Worm (Caenorhabditis elegans) whole organism, L4 larva: ENCODE measurements around the gene F20B6.5.

ENCODE experiments used
- D1046.2 ChIP-seq: fragments of 200-800 bp; sonication (Bioruptor generic); IDR thresholded peaks from 2 replicates; pipeline ENCODE4 v1.3.6; 2022; ENCODE audit warnings: missing genetic modification characterization, missing compliant biosample characterization
- F37D6.2 ChIP-seq: sonication (generic microtip); optimal IDR thresholded peaks from 2 replicates; lab custom pipeline; 2016; ENCODE audit warnings: mild to moderate bottlenecking, missing genetic modification characterization, missing compliant biosample characterization
- F44E2.7 ChIP-seq: fragments of 200-800 bp; sonication (Bioruptor generic); IDR thresholded peaks from 2 replicates; pipeline ENCODE4 v2.1.2; 2022; ENCODE audit warnings: missing genetic modification characterization, missing compliant biosample characterization
- F49E8.2 ChIP-seq: sonication (generic microtip); optimal IDR thresholded peaks from 2 replicates; lab custom pipeline; 2016; ENCODE audit warnings: missing compliant biosample characterization, mild to moderate bottlenecking, missing genetic modification characterization, borderline replicate concordance
- T20F7.1 ChIP-seq: fragments of 200-800 bp; sonication (Bioruptor generic); optimal IDR thresholded peaks from 2 replicates; lab custom pipeline; 2018; ENCODE audit warnings: mild to moderate bottlenecking, missing genetic modification characterization, missing compliant biosample characterization
- Y48G9A.11 ChIP-seq: fragments of 200-800 bp; sonication (Bioruptor generic); IDR thresholded peaks from 2 replicates; pipeline ENCODE4 v1.3.6; 2022; ENCODE audit warnings: missing genetic modification reagents, missing genetic modification characterization, missing compliant biosample characterization
- aha-1 ChIP-seq: fragments of 150-350 bp; peaks from one replicate; lab custom pipeline; 2014; ENCODE audit warnings: missing biosample characterization, missing genetic modification characterization
- attf-4 ChIP-seq: sonication (generic microtip); optimal IDR thresholded peaks from 3 replicates; lab custom pipeline; 2017; ENCODE audit warnings: missing biosample characterization, missing genetic modification characterization
- ceh-20 ChIP-seq: fragments of 200-800 bp; sonication (Bioruptor generic); IDR thresholded peaks from 2 replicates; pipeline ENCODE4 v1.3.6; 2022; ENCODE audit warnings: missing genetic modification reagents, missing genetic modification characterization, missing compliant biosample characterization
- ceh-32 ChIP-seq: sonication (generic microtip); optimal IDR thresholded peaks from 2 replicates; lab custom pipeline; 2016; ENCODE audit warnings: mild to moderate bottlenecking, missing genetic modification characterization, missing compliant biosample characterization; ENCODE audit not compliant: poor library complexity
- ceh-82 ChIP-seq: sonication (generic microtip); optimal IDR thresholded peaks from 2 replicates; lab custom pipeline; 2017; ENCODE audit warnings: missing biosample characterization, missing genetic modification characterization
- ces-1 ChIP-seq: fragments of 150-350 bp; sonication (generic microtip); optimal IDR thresholded peaks from 4 replicates; lab custom pipeline; 2014; ENCODE audit warnings: missing biosample characterization, missing genetic modification reagents, missing genetic modification characterization
- cey-2 ChIP-seq: sonication (generic microtip); optimal IDR thresholded peaks from 3 replicates; lab custom pipeline; 2017; ENCODE audit warnings: missing genetic modification characterization, mild to moderate bottlenecking, missing compliant biosample characterization, antibody characterized with exemption, borderline replicate concordance; ENCODE audit not compliant: insufficient read depth
- ctbp-1 ChIP-seq: fragments of 200-800 bp; sonication (Bioruptor generic); IDR thresholded peaks from 2 replicates; pipeline ENCODE4 v1.3.6; 2022; ENCODE audit warnings: missing genetic modification reagents, missing genetic modification characterization, missing compliant biosample characterization
- daf-12 ChIP-seq: fragments of 150-350 bp; optimal IDR thresholded peaks from 2 replicates; lab custom pipeline; 2014; ENCODE audit warnings: missing biosample characterization, missing genetic modification reagents, missing genetic modification characterization
- daf-19 ChIP-seq: fragments of 200-800 bp; sonication (Bioruptor generic); conservative IDR thresholded peaks from 2 replicates; pipeline ENCODE4 v1.3.6; 2022; ENCODE audit warnings: missing genetic modification characterization, missing compliant biosample characterization
- dmd-6 ChIP-seq: fragments of 200-800 bp; sonication (Bioruptor generic); IDR thresholded peaks from 2 replicates; pipeline ENCODE4 v1.3.6; 2022; ENCODE audit warnings: missing genetic modification reagents, missing genetic modification characterization, missing compliant biosample characterization
- dmd-9 ChIP-seq: fragments of 200-800 bp; sonication (Bioruptor generic); IDR thresholded peaks from 2 replicates; pipeline ENCODE4 v1.3.6; 2022; ENCODE audit warnings: missing genetic modification reagents, missing genetic modification characterization, missing compliant biosample characterization
- egl-27 ChIP-seq: sonication (generic microtip); optimal IDR thresholded peaks from 3 replicates; lab custom pipeline; 2017; ENCODE audit warnings: missing biosample characterization, missing genetic modification reagents, missing genetic modification characterization
- egl-43 ChIP-seq: fragments of 200-800 bp; sonication (Bioruptor generic); IDR thresholded peaks from 2 replicates; pipeline ENCODE4 v1.3.6; 2022; ENCODE audit warnings: missing genetic modification reagents, missing genetic modification characterization, missing compliant biosample characterization
- fos-1 ChIP-seq: fragments of 150-350 bp; optimal IDR thresholded peaks from 2 replicates; lab custom pipeline; 2014; ENCODE audit warnings: missing biosample characterization, missing genetic modification characterization
- gei-8 ChIP-seq: fragments of 200-800 bp; sonication (Bioruptor generic); optimal IDR thresholded peaks from 2 replicates; lab custom pipeline; 2018; ENCODE audit warnings: mild to moderate bottlenecking, missing genetic modification characterization, missing compliant biosample characterization
- hlh-30 ChIP-seq: sonication (generic microtip); optimal IDR thresholded peaks from 2 replicates; lab custom pipeline; 2017; ENCODE audit warnings: antibody characterized with exemption, mild to moderate bottlenecking, missing genetic modification characterization, missing compliant biosample characterization; ENCODE audit not compliant: insufficient read depth
- jun-1 ChIP-seq: fragments of 150-350 bp; optimal IDR thresholded peaks from 2 replicates; lab custom pipeline; 2014; ENCODE audit warnings: missing biosample characterization, missing genetic modification reagents, missing genetic modification characterization
- lin-15B ChIP-seq: fragments of 150-350 bp; sonication (generic microtip); optimal IDR thresholded peaks from 3 replicates; lab custom pipeline; 2014; ENCODE audit warnings: missing biosample characterization, missing genetic modification characterization
- lin-29 ChIP-seq: fragments of 200-800 bp; sonication (Bioruptor generic); IDR thresholded peaks from 2 replicates; pipeline ENCODE4 v1.3.6; 2022; ENCODE audit warnings: missing genetic modification reagents, missing genetic modification characterization, missing compliant biosample characterization
- lin-39 ChIP-seq: fragments of 150-350 bp; optimal IDR thresholded peaks from 2 replicates; lab custom pipeline; 2014; ENCODE audit warnings: missing biosample characterization, missing genetic modification reagents, missing genetic modification characterization
- madf-9 ChIP-seq: fragments of 200-800 bp; sonication (Bioruptor generic); conservative IDR thresholded peaks from 2 replicates; pipeline ENCODE4 v1.3.6; 2022; ENCODE audit warnings: missing genetic modification reagents, missing genetic modification characterization, missing compliant biosample characterization
- mdl-1 ChIP-seq, 2 experiments: fragments of 150-350 bp in 1 of 2; sonication (generic microtip) in 1 of 2; optimal IDR thresholded peaks; 2 replicates each; lab custom pipeline; 2014 to 2017; ENCODE audit warnings: missing biosample characterization in 2 of 2, missing genetic modification characterization in 2 of 2
- mdt-29 ChIP-seq: fragments of 200-800 bp; sonication (Bioruptor generic); IDR thresholded peaks from 2 replicates; pipeline ENCODE4 v1.3.6; 2022; ENCODE audit warnings: missing genetic modification reagents, missing genetic modification characterization, missing compliant biosample characterization
- mep-1 ChIP-seq: fragments of 150-350 bp; sonication (generic microtip); optimal IDR thresholded peaks from 3 replicates; lab custom pipeline; 2014; ENCODE audit warnings: missing biosample characterization, missing genetic modification characterization
- mxl-3 ChIP-seq: fragments of 200-800 bp; sonication (Bioruptor generic); optimal IDR thresholded peaks from 2 replicates; lab custom pipeline; 2018; ENCODE audit warnings: mild to moderate bottlenecking, missing genetic modification characterization, missing compliant biosample characterization
- nhr-10 ChIP-seq: fragments of 150-350 bp; optimal IDR thresholded peaks from 2 replicates; lab custom pipeline; 2014; ENCODE audit warnings: missing biosample characterization, missing genetic modification characterization
- nhr-11 ChIP-seq: fragments of 150-350 bp; optimal IDR thresholded peaks from 2 replicates; lab custom pipeline; 2014; ENCODE audit warnings: missing biosample characterization, missing genetic modification characterization
- nhr-28 ChIP-seq: fragments of 150-350 bp; optimal IDR thresholded peaks from 2 replicates; lab custom pipeline; 2014; ENCODE audit warnings: missing biosample characterization, missing genetic modification characterization
- nhr-77 ChIP-seq: fragments of 150-350 bp; optimal IDR thresholded peaks from 2 replicates; lab custom pipeline; 2014; ENCODE audit warnings: missing biosample characterization, missing genetic modification characterization
- php-3 ChIP-seq: fragments of 200-800 bp; sonication (Bioruptor generic); IDR thresholded peaks from 2 replicates; pipeline ENCODE4 v1.3.6; 2022; ENCODE audit warnings: missing genetic modification reagents, missing genetic modification characterization, missing compliant biosample characterization
- rbr-2 ChIP-seq: sonication (generic microtip); optimal IDR thresholded peaks from 2 replicates; lab custom pipeline; 2016; ENCODE audit warnings: missing genotype, missing genetic modification characterization, missing compliant biosample characterization
- skn-1 ChIP-seq: fragments of 150-350 bp; optimal IDR thresholded peaks from 2 replicates; lab custom pipeline; 2014; ENCODE audit warnings: missing biosample characterization, missing genetic modification characterization
- tag-97 ChIP-seq: fragments of 200-800 bp; sonication (Bioruptor generic); IDR thresholded peaks from 2 replicates; pipeline ENCODE4 v1.3.6; 2022; ENCODE audit warnings: missing genetic modification characterization, missing compliant biosample characterization
- unc-62 ChIP-seq, 3 experiments: fragments of 150-350 bp in 1 of 3; sonication (generic microtip); optimal IDR thresholded peaks in 2 of 3; peaks in 1 of 3; 1 replicate in 1 of 3; 2 replicates in 2 of 3; lab custom pipeline; 2014 to 2017; ENCODE audit warnings: missing biosample characterization in 3 of 3, missing genetic modification characterization in 3 of 3, missing genetic modification reagents in 3 of 3, missing genotype in 1 of 3
- zfp-2 ChIP-seq: sonication (generic microtip); optimal IDR thresholded peaks from 2 replicates; lab custom pipeline; 2016; ENCODE audit warnings: mild to moderate bottlenecking, missing genetic modification characterization, missing compliant biosample characterization
- zfp-3 ChIP-seq: fragments of 200-800 bp; sonication (Bioruptor generic); conservative IDR thresholded peaks from 2 replicates; pipeline ENCODE4 v1.3.6; 2022; ENCODE audit warnings: missing genetic modification reagents, missing genetic modification characterization, missing compliant biosample characterization
- ztf-11 ChIP-seq: fragments of 150-350 bp; optimal IDR thresholded peaks from 2 replicates; lab custom pipeline; 2014; ENCODE audit warnings: missing biosample characterization, missing genetic modification characterization
- ztf-7 ChIP-seq: fragments of 150-350 bp; optimal IDR thresholded peaks from 2 replicates; lab custom pipeline; 2014; ENCODE audit warnings: missing biosample characterization, missing genetic modification characterization

Gene F20B6.5

DNA sequence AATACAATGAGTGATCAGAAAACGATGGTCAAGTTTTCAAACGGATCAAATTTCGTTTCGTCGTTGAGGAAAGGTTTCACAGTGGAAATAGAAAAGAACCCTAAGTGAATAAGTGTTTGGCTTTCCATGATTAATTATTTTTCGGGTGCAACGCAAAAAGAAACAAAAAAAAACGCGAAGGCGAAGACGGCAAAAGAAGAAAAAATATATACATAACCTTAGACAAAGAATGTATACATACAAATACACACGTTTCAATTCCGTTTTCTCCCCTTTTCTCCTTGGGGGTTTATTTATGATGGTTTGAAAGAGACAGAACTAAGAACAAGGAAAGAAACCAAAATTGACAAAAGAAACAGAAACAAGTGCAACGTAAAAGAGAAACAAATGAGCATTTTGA lies 37.8 kb downstream of the F20B6.5 start:
- TF ChIP-seq hlh-30 (no peak), ceh-82 (no peak), gei-8 (GFP tag; lab: Kevin White, UChicago) (no peak), lin-29 (GFP tag; lab: Robert Waterston, UW) (no peak), unc-62 (GFP tag; optimal IDR thresholded peaks at IDR 0.05 in 1 of 2; lab: Kevin White, UChicago) (peak in 1 of 2 experiments; percentile 79), unc-62 (tag; optimal IDR thresholded peaks at IDR 0.05; lab: Kevin White, UChicago) (no peak), jun-1 (tag; lab: Kevin White, UChicago) (no peak), attf-4 (no peak), egl-27 (tag; lab: Kevin White, UChicago) (no peak), tag-97 (no peak), ctbp-1 (GFP tag; lab: Robert Waterston, UW) (no peak), aha-1 (peak; percentile 90), mep-1 (no peak)

DNA sequence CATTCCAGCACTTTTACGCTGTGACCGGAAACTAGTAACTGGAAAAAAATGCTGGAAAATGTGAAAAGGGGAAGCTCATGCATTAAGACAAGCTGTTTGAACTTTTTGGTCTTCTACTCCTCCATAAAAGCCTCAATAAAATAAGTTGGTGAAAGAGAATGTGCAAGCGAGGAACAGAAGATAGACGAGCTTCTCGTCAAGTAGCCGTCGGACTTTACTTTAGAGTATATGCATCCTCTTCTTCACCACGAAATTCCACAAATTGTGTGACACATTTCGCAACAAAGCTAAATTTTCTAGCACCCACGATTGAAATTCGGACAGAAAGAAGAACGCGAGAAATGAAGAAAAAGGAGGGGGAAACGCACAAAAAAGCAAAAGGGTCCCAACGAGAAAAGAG lies 39.8 kb downstream of the F20B6.5 start:
- TF ChIP-seq nhr-10 (tag; lab: Kevin White, UChicago) = no peak
- TF ChIP-seq unc-62 (GFP tag; optimal IDR thresholded peaks at IDR 0.05 in 1 of 2; lab: Kevin White, UChicago) = peak in 1 of 2 experiments; percentile 99
- TF ChIP-seq unc-62 (tag; optimal IDR thresholded peaks at IDR 0.05; lab: Kevin White, UChicago) = no peak

DNA sequence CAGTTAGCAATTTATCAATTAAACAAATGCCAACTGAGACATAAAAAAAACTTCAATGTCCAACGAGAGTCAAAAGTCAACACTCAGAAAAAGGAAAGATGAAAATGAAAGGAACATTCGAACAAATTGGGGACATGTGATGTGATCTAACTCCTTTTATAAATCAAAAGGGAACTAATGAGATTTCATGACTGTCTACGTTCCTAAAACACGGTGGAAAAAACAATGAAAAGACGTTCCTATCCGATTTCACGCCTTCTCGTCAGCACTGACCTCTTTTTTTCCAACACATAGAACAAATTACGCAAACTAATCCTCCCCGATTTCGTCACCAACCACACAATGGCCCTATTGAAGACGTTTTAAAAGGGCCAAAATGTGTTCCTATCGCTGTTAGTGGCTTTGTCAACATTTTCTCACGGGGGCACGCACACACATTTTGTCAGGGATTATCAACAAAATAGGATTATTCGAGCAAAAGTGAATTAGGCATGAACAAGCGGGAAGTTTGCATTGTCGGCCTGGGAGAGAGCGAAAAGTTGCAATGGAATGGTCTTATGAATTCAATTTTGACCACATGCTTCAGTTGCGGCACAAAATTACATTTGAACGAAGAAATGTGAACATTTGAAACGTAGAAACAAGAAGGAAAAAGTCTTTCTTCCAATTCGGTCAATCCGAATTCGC lies 40.4 kb downstream of the F20B6.5 start:
- TF ChIP-seq gei-8 (GFP tag; lab: Kevin White, UChicago) = no peak
- TF ChIP-seq T20F7.1 (GFP tag; lab: Kevin White, UChicago) = no peak
- TF ChIP-seq mdl-1 (tag; optimal IDR thresholded peaks at IDR 0.05; lab: Kevin White, UChicago) = no peak
- no peak for TF ChIP-seq F49E8.2 (tag; lab: Kevin White, UChicago)
- TF ChIP-seq ceh-32 (tag; lab: Kevin White, UChicago) = no peak
- TF ChIP-seq zfp-3 (GFP tag; lab: Robert Waterston, UW) = no peak
- TF ChIP-seq lin-15B (tag; lab: Kevin White, UChicago) = no peak
- TF ChIP-seq daf-19 = no peak
- TF ChIP-seq ztf-7 = no peak
- peak; percentile 28 for TF ChIP-seq aha-1
- TF ChIP-seq mxl-3 (GFP tag; lab: Kevin White, UChicago) = no peak
- no peak for TF ChIP-seq Y48G9A.11 (GFP tag; lab: Robert Waterston, UW)
- no peak for TF ChIP-seq madf-9 (GFP tag; lab: Robert Waterston, UW)
- TF ChIP-seq F37D6.2 (tag; lab: Kevin White, UChicago) = no peak
- no peak for TF ChIP-seq tag-97
- TF ChIP-seq cey-2 (tag; lab: Kevin White, UChicago) = no peak
- TF ChIP-seq daf-12 (tag; lab: Kevin White, UChicago) = no peak
- no peak for TF ChIP-seq nhr-77 (tag; lab: Kevin White, UChicago)
- peak; percentile 56 for TF ChIP-seq ces-1 (GFP tag; lab: Kevin White, UChicago)
- no peak for TF ChIP-seq ceh-20 (GFP tag; lab: Robert Waterston, UW)
- no peak for TF ChIP-seq ceh-82
- no peak for TF ChIP-seq attf-4
- no peak for TF ChIP-seq zfp-2 (tag; lab: Kevin White, UChicago)
- no peak for TF ChIP-seq rbr-2 (tag; lab: Kevin White, UChicago)
- TF ChIP-seq unc-62 (GFP tag; optimal IDR thresholded peaks at IDR 0.05 in 1 of 2; lab: Kevin White, UChicago) = peak in 1 of 2 experiments; percentile 20
- no peak for TF ChIP-seq unc-62 (tag; optimal IDR thresholded peaks at IDR 0.05; lab: Kevin White, UChicago)

DNA sequence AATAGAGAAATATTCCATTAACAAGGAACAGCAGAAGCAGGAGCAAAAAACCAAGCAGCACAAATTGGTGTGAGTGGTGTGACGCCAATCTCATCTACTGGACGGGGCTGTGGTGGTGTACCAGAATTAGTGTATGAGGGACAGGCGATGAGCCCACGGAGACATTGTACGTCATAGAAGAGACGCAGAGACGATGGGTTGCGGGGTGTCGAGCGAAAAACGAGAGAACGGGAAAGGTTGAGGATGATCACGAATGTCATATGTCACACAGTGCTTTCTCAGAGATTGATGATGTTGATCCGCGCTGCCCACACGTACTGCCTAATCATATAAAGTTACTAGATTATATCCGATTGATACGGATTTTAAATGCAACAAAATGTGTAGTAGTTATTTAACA lies 41.8 kb downstream of the F20B6.5 start:
- TF ChIP-seq D1046.2 (GFP tag; lab: Robert Waterston, UW) = no peak
- TF ChIP-seq php-3 = no peak
- no peak for TF ChIP-seq T20F7.1 (GFP tag; lab: Kevin White, UChicago)
- no peak for TF ChIP-seq dmd-9 (GFP tag; lab: Robert Waterston, UW)
- no peak for TF ChIP-seq F44E2.7 (GFP tag; lab: Robert Waterston, UW)
- TF ChIP-seq lin-39 = no peak
- TF ChIP-seq ztf-7 = no peak
- TF ChIP-seq nhr-28 (tag; lab: Kevin White, UChicago) = no peak
- 0 out of 2 replicates have a peak, but pooled peaks have one; percentile 9 for TF ChIP-seq dmd-6 (GFP tag; lab: Robert Waterston, UW)
- TF ChIP-seq fos-1 (tag; lab: Kevin White, UChicago) = no peak
- TF ChIP-seq ztf-11 (tag; lab: Kevin White, UChicago) = no peak
- no peak for TF ChIP-seq daf-19
- no peak for TF ChIP-seq egl-27 (tag; lab: Kevin White, UChicago)
- no peak for TF ChIP-seq egl-43 (GFP tag; lab: Robert Waterston, UW)
- TF ChIP-seq mdt-29 (GFP tag; lab: Robert Waterston, UW) = no peak
- TF ChIP-seq ceh-20 (GFP tag; lab: Robert Waterston, UW) = no peak
- TF ChIP-seq nhr-11 (tag; lab: Kevin White, UChicago) = peak; percentile 3
- TF ChIP-seq skn-1 (tag; lab: Kevin White, UChicago) = no peak
- TF ChIP-seq tag-97 = no peak
